Fruit fly (Drosophila melanogaster) whole organism, embryonic: ENCODE data around the gene CG12560.

Source experiments
- Aef1 ChIP-seq: fragments of 200-800 bp; sonication (Bioruptor generic); IDR thresholded peaks from 3 replicates; pipeline ENCODE4 v1.3.6; 2022; ENCODE audit warnings: missing biosample characterization, missing genetic modification characterization
- Blimp-1 ChIP-seq: fragments of 200-800 bp; sonication (Bioruptor generic); optimal IDR thresholded peaks from 3 replicates; lab custom pipeline; 2018; ENCODE audit warnings: missing biosample characterization, missing genetic modification characterization, mild to moderate bottlenecking, moderate library complexity, missing genetic modification reagents
- CG10209 ChIP-seq: fragments of 200-800 bp; sonication (Bioruptor generic); optimal IDR thresholded peaks from 3 replicates; lab custom pipeline; 2017; ENCODE audit warnings: missing biosample characterization, mild to moderate bottlenecking, missing genetic modification characterization, missing genetic modification reagents
- CG10274 ChIP-seq: fragments of 200-800 bp; sonication (Bioruptor generic); optimal IDR thresholded peaks from 3 replicates; lab custom pipeline; 2017; ENCODE audit warnings: missing biosample characterization, mild to moderate bottlenecking, missing genetic modification characterization
- CG12391 ChIP-seq: fragments of 200-800 bp; sonication (Bioruptor generic); optimal IDR thresholded peaks from 3 replicates; lab custom pipeline; 2018; ENCODE audit warnings: missing biosample characterization, mild to moderate bottlenecking, missing genetic modification characterization, moderate library complexity
- CG13424 ChIP-seq: fragments of 200-800 bp; sonication (Bioruptor generic); optimal IDR thresholded peaks from 2 replicates; lab custom pipeline; 2019; ENCODE audit warnings: missing biosample characterization, mild to moderate bottlenecking, missing genetic modification characterization, moderate library complexity
- CG13894 ChIP-seq: fragments of 200-800 bp; sonication (Bioruptor generic); optimal IDR thresholded peaks from 3 replicates; lab custom pipeline; 2018; ENCODE audit warnings: missing biosample characterization, mild to moderate bottlenecking, missing genetic modification characterization, moderate library complexity
- CG17361 ChIP-seq: fragments of 200-800 bp; sonication (Bioruptor generic); IDR thresholded peaks from 3 replicates; pipeline ENCODE4 v1.3.6; 2022; ENCODE audit warnings: missing biosample characterization, missing genetic modification characterization
- CG18262 ChIP-seq: fragments of 200-800 bp; optimal IDR thresholded peaks from 3 replicates; lab custom pipeline; 2019; ENCODE audit warnings: missing biosample characterization, mild to moderate bottlenecking, missing genetic modification characterization, moderate library complexity
- CG2202 ChIP-seq: fragments of 200-800 bp; sonication (Bioruptor generic); optimal IDR thresholded peaks from 2 replicates; lab custom pipeline; 2018; ENCODE audit warnings: missing biosample characterization, mild to moderate bottlenecking, missing genetic modification characterization
- CG2678 ChIP-seq: fragments of 200-800 bp; sonication (Bioruptor generic); optimal IDR thresholded peaks from 3 replicates; lab custom pipeline; 2019; ENCODE audit warnings: missing biosample characterization, mild to moderate bottlenecking, missing genetic modification characterization, moderate library complexity
- CG30020 ChIP-seq: fragments of 200-800 bp; optimal IDR thresholded peaks from 2 replicates; lab custom pipeline; 2019; ENCODE audit warnings: missing biosample characterization, mild to moderate bottlenecking, missing genetic modification characterization, moderate library complexity
- CG31441 ChIP-seq: fragments of 200-800 bp; sonication (Bioruptor generic); IDR thresholded peaks from 2 replicates; pipeline ENCODE4 v1.3.6; 2022; ENCODE audit warnings: missing biosample characterization, missing genetic modification characterization
- CG32772 ChIP-seq: fragments of 200-800 bp; sonication (Bioruptor generic); IDR thresholded peaks from 2 replicates; pipeline ENCODE4 v1.3.6; 2022; ENCODE audit warnings: missing biosample characterization, missing genetic modification characterization
- CG3281 ChIP-seq: fragments of 200-800 bp; sonication (Bioruptor generic); optimal IDR thresholded peaks from 3 replicates; lab custom pipeline; 2017; ENCODE audit warnings: missing biosample characterization, mild to moderate bottlenecking, missing genetic modification characterization
- CG3726 ChIP-seq: fragments of 200-800 bp; sonication (Bioruptor generic); IDR thresholded peaks from 3 replicates; pipeline ENCODE4, ENCODE4 v1.3.6; 2022; ENCODE audit warnings: missing biosample characterization, missing genetic modification characterization
- CG4328 ChIP-seq: fragments of 200-800 bp; sonication (Bioruptor generic); optimal IDR thresholded peaks from 3 replicates; lab custom pipeline; 2017; ENCODE audit warnings: missing biosample characterization, missing genetic modification reagents, missing genetic modification characterization
- CG6254 ChIP-seq: fragments of 200-800 bp; sonication (Bioruptor generic); optimal IDR thresholded peaks from 3 replicates; lab custom pipeline; 2017; ENCODE audit warnings: mild to moderate bottlenecking, missing biosample characterization, missing genetic modification reagents, missing genetic modification characterization
- CG6765 ChIP-seq: fragments of 200-800 bp; sonication (Bioruptor generic); optimal IDR thresholded peaks from 3 replicates; lab custom pipeline; 2017; ENCODE audit warnings: missing biosample characterization, mild to moderate bottlenecking, missing genetic modification characterization
- CG7556 ChIP-seq: fragments of 200-800 bp; sonication (Bioruptor generic); optimal IDR thresholded peaks from 2 replicates; lab custom pipeline; 2017; ENCODE audit warnings: missing biosample characterization, mild to moderate bottlenecking, missing genetic modification characterization
- CG8290 ChIP-seq, 3 experiments: fragments of 200-800 bp; sonication (Bioruptor generic); optimal IDR thresholded peaks; 2 replicates each; lab custom pipeline; 2016 to 2019; ENCODE audit warnings: missing biosample characterization in 3 of 3, missing genetic modification characterization in 3 of 3, mild to moderate bottlenecking in 2 of 3, moderate library complexity in 1 of 3
- CG9437 ChIP-seq: fragments of 200-800 bp; sonication (Bioruptor generic); optimal IDR thresholded peaks from 2 replicates; lab custom pipeline; 2018; ENCODE audit warnings: missing biosample characterization, mild to moderate bottlenecking, missing genetic modification characterization
- E2f2 ChIP-seq: fragments of 200-800 bp; sonication (Bioruptor generic); IDR thresholded peaks from 2 replicates; pipeline ENCODE4 v1.3.6; 2022; ENCODE audit warnings: missing biosample characterization, missing genetic modification characterization
- Hmr ChIP-seq: fragments of 200-800 bp; sonication (Bioruptor generic); optimal IDR thresholded peaks from 3 replicates; lab custom pipeline; 2017; ENCODE audit warnings: mild to moderate bottlenecking, missing biosample characterization, missing genetic modification reagents, missing genetic modification characterization
- Med ChIP-seq: fragments of 200-800 bp; sonication (Bioruptor generic); peaks from one replicate; lab custom pipeline; 2016; ENCODE audit warnings: missing biosample characterization, missing genetic modification characterization, mild to moderate bottlenecking, inconsistent platforms, moderate library complexity
- Myb ChIP-seq: fragments of 200-800 bp; sonication (Bioruptor generic); optimal IDR thresholded peaks from 2 replicates; lab custom pipeline; 2016; ENCODE audit warnings: missing biosample characterization, missing genetic modification characterization
- NC2β ChIP-seq: fragments of 200-800 bp; sonication (Bioruptor generic); optimal IDR thresholded peaks from 2 replicates; lab custom pipeline; 2016; ENCODE audit warnings: missing biosample characterization, missing genetic modification characterization
- Sox100B ChIP-seq: fragments of 200-800 bp; sonication (Bioruptor generic); optimal IDR thresholded peaks from 3 replicates; lab custom pipeline; 2018; ENCODE audit warnings: missing biosample characterization, mild to moderate bottlenecking, missing genetic modification characterization
- Trl ChIP-seq, 3 experiments: fragments of >200 bp in 2 of 3; fragments of 200-800 bp in 1 of 3; sonication (Bioruptor generic) in 1 of 3; optimal IDR thresholded peaks; 2 replicates in 1 of 3; 3 replicates in 2 of 3; lab custom pipeline; 2016 to 2017; ENCODE audit warnings: missing biosample characterization in 1 of 3, missing genetic modification characterization in 1 of 3
- az2 ChIP-seq: fragments of 200-800 bp; sonication (Bioruptor generic); optimal IDR thresholded peaks from 3 replicates; lab custom pipeline; 2016; ENCODE audit warnings: missing biosample characterization, missing genetic modification characterization
- bigmax ChIP-seq: fragments of 200-800 bp; sonication (Bioruptor generic); optimal IDR thresholded peaks from 2 replicates; lab custom pipeline; 2018; ENCODE audit warnings: missing biosample characterization, mild to moderate bottlenecking, missing genetic modification characterization
- chm ChIP-seq: fragments of 200-800 bp; sonication (Bioruptor generic); IDR thresholded peaks from 2 replicates; pipeline ENCODE4 v1.3.6; 2022; ENCODE audit warnings: missing biosample characterization, missing genetic modification characterization
- crc ChIP-seq: fragments of 200-800 bp; sonication (Bioruptor generic); optimal IDR thresholded peaks from 2 replicates; lab custom pipeline; 2016; ENCODE audit warnings: missing biosample characterization, missing genetic modification characterization
- dati ChIP-seq: fragments of 200-800 bp; sonication (Bioruptor generic); IDR thresholded peaks from 2 replicates; pipeline ENCODE4 v1.3.6; 2022; ENCODE audit warnings: missing biosample characterization, missing genetic modification characterization
- dmrt99B ChIP-seq: fragments of 200-800 bp; sonication (Bioruptor generic); optimal IDR thresholded peaks from 2 replicates; lab custom pipeline; 2018; ENCODE audit warnings: missing biosample characterization, mild to moderate bottlenecking, missing genetic modification characterization, moderate library complexity
- eyg ChIP-seq: fragments of 200-800 bp; sonication (Bioruptor generic); optimal IDR thresholded peaks from 3 replicates; lab custom pipeline; 2016; ENCODE audit warnings: missing biosample characterization, missing genetic modification characterization
- fd96Cb ChIP-seq: fragments of 200-800 bp; sonication (Bioruptor generic); optimal IDR thresholded peaks from 2 replicates; lab custom pipeline; 2018; ENCODE audit warnings: missing biosample characterization, mild to moderate bottlenecking, missing genetic modification characterization, moderate library complexity
- hbn ChIP-seq: fragments of 200-800 bp; sonication (Bioruptor generic); IDR thresholded peaks from 2 replicates; pipeline ENCODE4 v1.3.6; 2022; ENCODE audit warnings: missing biosample characterization, missing genetic modification characterization; ENCODE audit not compliant: partially characterized antibody
- insv ChIP-seq, 2 experiments: fragments of 200-800 bp; sonication (Bioruptor generic); optimal IDR thresholded peaks; 3 replicates each; lab custom pipeline; 2016 to 2018; ENCODE audit warnings: missing biosample characterization in 2 of 2, missing genetic modification characterization in 2 of 2
- p53 ChIP-seq: fragments of 200-800 bp; sonication (Bioruptor generic); optimal IDR thresholded peaks from 2 replicates; lab custom pipeline; 2016; ENCODE audit warnings: missing biosample characterization, missing genetic modification characterization
- phol ChIP-seq: fragments of 200-800 bp; sonication (Bioruptor generic); optimal IDR thresholded peaks from 3 replicates; lab custom pipeline; 2018; ENCODE audit warnings: missing biosample characterization, mild to moderate bottlenecking, missing genetic modification characterization, moderate library complexity
- toy ChIP-seq: fragments of 200-800 bp; sonication (Bioruptor generic); IDR thresholded peaks from 2 replicates; pipeline ENCODE4 v1.3.6; 2022; ENCODE audit warnings: missing biosample characterization, missing genetic modification characterization
- wdn ChIP-seq: fragments of 200-800 bp; sonication (Bioruptor generic); IDR thresholded peaks from 2 replicates; pipeline ENCODE4 v1.3.6; 2022; ENCODE audit warnings: missing biosample characterization, missing genetic modification characterization

The CG12560 gene

dm6 chr2L:7968054-7968453, 41.2 kb downstream of the CG12560 start (continued):
- TF ChIP-seq dmrt99B: peak; percentile 35
- TF ChIP-seq p53 (GFP tag; lab: Kevin White, UChicago): no peak
- no peak for TF ChIP-seq chm (GFP tag; lab: Robert Waterston, UW)
- TF ChIP-seq Hmr (GFP tag; lab: Kevin White, UChicago): no peak
- no peak for TF ChIP-seq CG3726 (GFP tag; lab: Robert Waterston, UW)
- TF ChIP-seq NC2β (GFP tag; lab: Kevin White, UChicago): no peak
- TF ChIP-seq az2 (GFP tag; lab: Kevin White, UChicago): no peak
- TF ChIP-seq CG32772 (GFP tag; lab: Robert Waterston, UW): no peak
- no peak for TF ChIP-seq CG8290 (GFP tag; optimal IDR thresholded peaks at IDR 0.05; lab: Kevin White, UChicago)
- no peak for TF ChIP-seq CG8290 (tag; optimal IDR thresholded peaks at IDR 0.05; lab: Kevin White, UChicago)
- TF ChIP-seq dati (GFP tag; lab: Robert Waterston, UW): no peak
- no peak for TF ChIP-seq hbn (GFP tag; lab: Robert Waterston, UW)
- TF ChIP-seq CG17361 (GFP tag; lab: Robert Waterston, UW): peak; percentile 46; the same call in 2 of the 3 replicates
- no peak for TF ChIP-seq CG2202 (tag; lab: Kevin White, UChicago)
- TF ChIP-seq Trl (optimal IDR thresholded peaks at IDR 0.05; lab: Kevin White, UChicago): no peak
- no peak for TF ChIP-seq Trl (GFP tag; optimal IDR thresholded peaks at IDR 0.05; lab: Kevin White, UChicago)
- peak; percentile 20 for TF ChIP-seq Blimp-1
- TF ChIP-seq CG9437: peak; percentile 2
- no peak for TF ChIP-seq insv (GFP tag; optimal IDR thresholded peaks at IDR 0.05; lab: Kevin White, UChicago)
- TF ChIP-seq CG12391 (tag; lab: Kevin White, UChicago): peak; percentile 10
- TF ChIP-seq CG30020 (tag; lab: Kevin White, UChicago): no peak
- no peak for TF ChIP-seq eyg
- TF ChIP-seq CG31441: peak; percentile 21; the same call in 1 of the 2 replicates
- TF ChIP-seq CG4328 (GFP tag; lab: Kevin White, UChicago): no peak
- TF ChIP-seq E2f2: no peak
- no peak for TF ChIP-seq crc (GFP tag; lab: Kevin White, UChicago)
- TF ChIP-seq Myb (GFP tag; lab: Kevin White, UChicago): no peak
- no peak for TF ChIP-seq CG6254
- TF ChIP-seq CG6765 (GFP tag; lab: Kevin White, UChicago): no peak
- no peak for TF ChIP-seq CG10274 (GFP tag; lab: Kevin White, UChicago)
- TF ChIP-seq Med: peak; percentile 15
- TF ChIP-seq Aef1 (GFP tag; lab: Robert Waterston, UW): no peak
- peak; percentile 11 for TF ChIP-seq CG7556 (GFP tag; lab: Kevin White, UChicago)
- TF ChIP-seq CG18262 (tag; lab: Kevin White, UChicago): peak; percentile 11
- peak; percentile 45 for TF ChIP-seq CG2678 (tag; lab: Kevin White, UChicago)
- TF ChIP-seq CG10209 (GFP tag; lab: Kevin White, UChicago): no peak
- no peak for TF ChIP-seq CG3281 (GFP tag; lab: Kevin White, UChicago)
- TF ChIP-seq fd96Cb (tag; lab: Kevin White, UChicago): no peak
- no peak for TF ChIP-seq wdn (GFP tag; lab: Robert Waterston, UW)
- TF ChIP-seq toy (GFP tag; lab: Robert Waterston, UW): no peak
- TF ChIP-seq CG13424 (tag; lab: Kevin White, UChicago): peak; percentile 13
- no peak for TF ChIP-seq bigmax (GFP tag; lab: Kevin White, UChicago)
- TF ChIP-seq CG13894 (tag; lab: Kevin White, UChicago): no peak
- TF ChIP-seq phol: peak; percentile 21
- TF ChIP-seq Sox100B (GFP tag; lab: Kevin White, UChicago): peak; percentile 5
